Fruit fly (Drosophila melanogaster) whole organism, embryonic: ENCODE data around the gene CG13912.
A peak's percentile ranks its signal among the peaks of the same experiment; 100 is the strongest.

Source experiments
- Asciz ChIP-seq: fragments of 200-800 bp; sonication (Bioruptor generic); optimal IDR thresholded peaks from 2 replicates; lab custom pipeline; 2017; ENCODE audit warnings: missing biosample characterization, mild to moderate bottlenecking, missing genetic modification characterization, missing genetic modification reagents
- Atf-2 ChIP-seq: fragments of 200-800 bp; sonication (Bioruptor generic); optimal IDR thresholded peaks from 2 replicates; lab custom pipeline; 2016; ENCODE audit warnings: missing biosample characterization, missing genetic modification characterization
- CG10209 ChIP-seq: fragments of 200-800 bp; sonication (Bioruptor generic); optimal IDR thresholded peaks from 3 replicates; lab custom pipeline; 2017; ENCODE audit warnings: missing biosample characterization, mild to moderate bottlenecking, missing genetic modification characterization, missing genetic modification reagents
- CG10267 ChIP-seq: fragments of 200-800 bp; sonication (Bioruptor generic); optimal IDR thresholded peaks from 2 replicates; lab custom pipeline; 2018; ENCODE audit warnings: missing biosample characterization, mild to moderate bottlenecking, missing genetic modification characterization, moderate library complexity
- CG10431 ChIP-seq: fragments of 200-800 bp; sonication (Bioruptor generic); optimal IDR thresholded peaks from 3 replicates; lab custom pipeline; 2018; ENCODE audit warnings: missing biosample characterization, mild to moderate bottlenecking, missing genetic modification characterization
- CG10979 ChIP-seq: fragments of 200-800 bp; sonication (Bioruptor generic); optimal IDR thresholded peaks from 2 replicates; lab custom pipeline; 2018; ENCODE audit warnings: missing biosample characterization, mild to moderate bottlenecking, missing genetic modification characterization, moderate library complexity
- CG11695 ChIP-seq: fragments of 200-800 bp; sonication (Bioruptor generic); IDR thresholded peaks from 3 replicates; pipeline ENCODE4 v1.3.6; 2022; ENCODE audit warnings: missing biosample characterization, missing genetic modification characterization
- CG14014 ChIP-seq: fragments of 200-800 bp; sonication (Bioruptor generic); IDR thresholded peaks from 2 replicates; pipeline ENCODE4 v1.3.6; 2022; ENCODE audit warnings: missing biosample characterization, missing genetic modification characterization
- CG14050 ChIP-seq: fragments of 200-800 bp; sonication (Bioruptor generic); IDR thresholded peaks from 3 replicates; pipeline ENCODE4 v1.3.6; 2022; ENCODE audit warnings: missing biosample characterization, missing genetic modification characterization
- CG14710 ChIP-seq: fragments of 200-800 bp; sonication (Bioruptor generic); optimal IDR thresholded peaks from 3 replicates; lab custom pipeline; 2019; ENCODE audit warnings: missing biosample characterization, mild to moderate bottlenecking, missing genetic modification characterization, moderate library complexity
- CG15269 ChIP-seq: fragments of 200-800 bp; sonication (Bioruptor generic); optimal IDR thresholded peaks from 2 replicates; lab custom pipeline; 2018; ENCODE audit warnings: missing biosample characterization, mild to moderate bottlenecking, missing genetic modification characterization, moderate library complexity
- CG1529 ChIP-seq: fragments of 200-800 bp; sonication (Bioruptor generic); optimal IDR thresholded peaks from 3 replicates; lab custom pipeline; 2018; ENCODE audit warnings: missing biosample characterization, missing genetic modification characterization
- CG17186 ChIP-seq: fragments of 200-800 bp; sonication (Bioruptor generic); optimal IDR thresholded peaks from 3 replicates; lab custom pipeline; 2017; ENCODE audit warnings: missing biosample characterization, missing genetic modification reagents, missing genetic modification characterization
- CG17568 ChIP-seq: fragments of 200-800 bp; sonication (Bioruptor generic); optimal IDR thresholded peaks from 2 replicates; lab custom pipeline; 2018; ENCODE audit warnings: missing biosample characterization, mild to moderate bottlenecking, missing genetic modification characterization, moderate library complexity
- CG17912 ChIP-seq: fragments of 200-800 bp; sonication (Bioruptor generic); optimal IDR thresholded peaks from 2 replicates; lab custom pipeline; 2018; ENCODE audit warnings: missing biosample characterization, mild to moderate bottlenecking, missing genetic modification characterization
- CG1792 ChIP-seq: fragments of 200-800 bp; sonication (Bioruptor generic); optimal IDR thresholded peaks from 2 replicates; lab custom pipeline; 2016; ENCODE audit warnings: missing biosample characterization, missing genetic modification characterization
- CG1832 ChIP-seq: fragments of 200-800 bp; sonication (Bioruptor generic); optimal IDR thresholded peaks from 2 replicates; lab custom pipeline; 2017; ENCODE audit warnings: missing biosample characterization, mild to moderate bottlenecking, missing genetic modification characterization, inconsistent platforms
- CG18476 ChIP-seq: fragments of 200-800 bp; sonication (Bioruptor generic); optimal IDR thresholded peaks from 2 replicates; lab custom pipeline; 2016; ENCODE audit warnings: missing biosample characterization, mild to moderate bottlenecking, missing genetic modification characterization
- CG31365 ChIP-seq: fragments of 200-800 bp; sonication (Bioruptor generic); optimal IDR thresholded peaks from 2 replicates; lab custom pipeline; 2018; ENCODE audit warnings: missing biosample characterization, mild to moderate bottlenecking, missing genetic modification characterization
- CG3847 ChIP-seq: fragments of 200-800 bp; sonication (Bioruptor generic); IDR thresholded peaks from 2 replicates; pipeline ENCODE4 v1.3.6; 2022; ENCODE audit warnings: missing biosample characterization, missing genetic modification characterization
- CG6813 ChIP-seq: fragments of 200-800 bp; sonication (Bioruptor generic); optimal IDR thresholded peaks from 2 replicates; lab custom pipeline; 2017; ENCODE audit warnings: missing biosample characterization, missing genetic modification characterization, mild to moderate bottlenecking, moderate library complexity, missing genetic modification reagents
- CG8089 ChIP-seq: fragments of 200-800 bp; sonication (Bioruptor generic); optimal IDR thresholded peaks from 3 replicates; lab custom pipeline; 2016; ENCODE audit warnings: missing biosample characterization, missing genetic modification characterization
- CG8924 ChIP-seq: fragments of 200-800 bp; optimal IDR thresholded peaks from 3 replicates; lab custom pipeline; 2019; ENCODE audit warnings: missing biosample characterization, mild to moderate bottlenecking, missing genetic modification characterization, moderate library complexity
- CG9797 ChIP-seq: fragments of 200-800 bp; sonication (Bioruptor generic); optimal IDR thresholded peaks from 3 replicates; lab custom pipeline; 2018; ENCODE audit warnings: missing biosample characterization, mild to moderate bottlenecking, missing genetic modification characterization
- Gug ChIP-seq: fragments of 200-800 bp; sonication (Bioruptor generic); IDR thresholded peaks from 4 replicates; pipeline ENCODE4 v1.3.6; 2022; ENCODE audit warnings: missing biosample characterization, missing genetic modification characterization
- H15 ChIP-seq: fragments of 200-800 bp; sonication (Bioruptor generic); IDR thresholded peaks from 3 replicates; pipeline ENCODE4 v1.3.6; 2022; ENCODE audit warnings: missing biosample characterization, missing genetic modification characterization
- Jarid2 ChIP-seq: fragments of 200-800 bp; sonication (Bioruptor generic); optimal IDR thresholded peaks from 3 replicates; lab custom pipeline; 2017; ENCODE audit warnings: mild to moderate bottlenecking, missing biosample characterization, missing genetic modification reagents, missing genetic modification characterization
- MBD-R2 ChIP-seq: fragments of 200-800 bp; sonication (Bioruptor generic); IDR thresholded peaks from 2 replicates; pipeline ENCODE4 v1.3.6; 2022; ENCODE audit warnings: missing biosample characterization, missing genetic modification characterization
- MESR4 ChIP-seq: fragments of 200-800 bp; sonication (Bioruptor generic); optimal IDR thresholded peaks from 2 replicates; lab custom pipeline; 2018; ENCODE audit warnings: missing biosample characterization, mild to moderate bottlenecking, missing genetic modification characterization, moderate library complexity
- Max ChIP-seq: fragments of 200-800 bp; sonication (Bioruptor generic); optimal IDR thresholded peaks from 2 replicates; lab custom pipeline; 2016; ENCODE audit warnings: missing biosample characterization, mild to moderate bottlenecking, missing genetic modification characterization
- PHDP ChIP-seq: fragments of 200-800 bp; sonication (Bioruptor generic); optimal IDR thresholded peaks from 3 replicates; lab custom pipeline; 2018; ENCODE audit warnings: missing biosample characterization, mild to moderate bottlenecking, missing genetic modification characterization, moderate library complexity
- Scr ChIP-seq: fragments of 200-800 bp; sonication (Bioruptor generic); IDR thresholded peaks from 2 replicates; pipeline ENCODE4 v1.3.6; 2022; ENCODE audit warnings: missing biosample characterization, missing genetic modification characterization; ENCODE audit not compliant: partially characterized antibody
- ara ChIP-seq: fragments of 200-800 bp; sonication (Bioruptor generic); IDR thresholded peaks from 2 replicates; pipeline ENCODE4 v1.3.6; 2022; ENCODE audit warnings: missing biosample characterization, missing genetic modification characterization
- bsh ChIP-seq, 2 experiments: fragments of 200-800 bp; sonication (Bioruptor generic); optimal IDR thresholded peaks; 2 replicates each; lab custom pipeline; 2017 to 2018; ENCODE audit warnings: mild to moderate bottlenecking in 2 of 2, missing biosample characterization in 2 of 2, missing genetic modification characterization in 2 of 2, moderate library complexity in 1 of 2
- ci ChIP-seq: fragments of 200-800 bp; sonication (Bioruptor generic); IDR thresholded peaks from 3 replicates; pipeline ENCODE4 v1.3.6; 2022; ENCODE audit warnings: missing biosample characterization, missing genetic modification characterization
- dm ChIP-seq: fragments of 200-800 bp; sonication (Bioruptor generic); optimal IDR thresholded peaks from 3 replicates; lab custom pipeline; 2016; ENCODE audit warnings: missing biosample characterization, missing genetic modification characterization
- eve ChIP-seq, 2 experiments: fragments of >200 bp; optimal IDR thresholded peaks; 2 replicates each; lab custom pipeline; 2017; ENCODE audit warnings: missing biosample characterization in 2 of 2, missing genetic modification characterization in 2 of 2
- gcm ChIP-seq: fragments of 200-800 bp; sonication (Bioruptor generic); optimal IDR thresholded peaks from 2 replicates; lab custom pipeline; 2019; ENCODE audit warnings: missing biosample characterization, mild to moderate bottlenecking, missing genetic modification characterization, moderate library complexity
- gem ChIP-seq: fragments of 200-800 bp; sonication (Bioruptor generic); optimal IDR thresholded peaks from 2 replicates; lab custom pipeline; 2019; ENCODE audit warnings: missing biosample characterization, mild to moderate bottlenecking, missing genetic modification characterization, moderate library complexity
- gro ChIP-seq: fragments of 200-800 bp; sonication (Bioruptor generic); optimal IDR thresholded peaks from 2 replicates; lab custom pipeline; 2016; ENCODE audit warnings: missing biosample characterization, missing genetic modification characterization
- inv ChIP-seq: fragments of 200-800 bp; sonication (Bioruptor generic); IDR thresholded peaks from 2 replicates; pipeline ENCODE4 v1.3.6; 2022; ENCODE audit warnings: missing biosample characterization, missing genetic modification characterization; ENCODE audit not compliant: partially characterized antibody
- odd ChIP-seq: fragments of 200-800 bp; sonication (Bioruptor generic); optimal IDR thresholded peaks from 2 replicates; lab custom pipeline; 2017; ENCODE audit warnings: missing biosample characterization, mild to moderate bottlenecking, missing genetic modification characterization
- pnt ChIP-seq: fragments of 200-800 bp; sonication (Bioruptor generic); optimal IDR thresholded peaks from 3 replicates; lab custom pipeline; 2016; ENCODE audit warnings: missing biosample characterization, missing genetic modification characterization
- pum ChIP-seq: fragments of 200-800 bp; sonication (Bioruptor generic); optimal IDR thresholded peaks from 2 replicates; lab custom pipeline; 2016; ENCODE audit warnings: missing biosample characterization, missing genetic modification characterization
- run ChIP-seq: fragments of 200-800 bp; sonication (Bioruptor generic); optimal IDR thresholded peaks from 3 replicates; lab custom pipeline; 2018; ENCODE audit warnings: missing biosample characterization, mild to moderate bottlenecking, missing genetic modification characterization
- sens ChIP-seq: fragments of 200-800 bp; sonication (Bioruptor generic); peaks from one replicate; lab custom pipeline; 2016; ENCODE audit warnings: missing biosample characterization, missing genetic modification characterization
- sug ChIP-seq: fragments of 200-800 bp; optimal IDR thresholded peaks from 2 replicates; lab custom pipeline; 2019; ENCODE audit warnings: missing biosample characterization, mild to moderate bottlenecking, missing genetic modification characterization, moderate library complexity
- tap ChIP-seq: fragments of 200-800 bp; optimal IDR thresholded peaks from 3 replicates; lab custom pipeline; 2019; ENCODE audit warnings: missing biosample characterization, mild to moderate bottlenecking, missing genetic modification characterization, moderate library complexity
- tin ChIP-seq: fragments of 200-800 bp; sonication (Bioruptor generic); optimal IDR thresholded peaks from 3 replicates; lab custom pipeline; 2016; ENCODE audit warnings: missing biosample characterization, missing genetic modification characterization
- trh ChIP-seq: fragments of 200-800 bp; sonication (Bioruptor generic); optimal IDR thresholded peaks from 2 replicates; lab custom pipeline; 2016; ENCODE audit warnings: missing biosample characterization, missing genetic modification characterization
- vfl ChIP-seq: fragments of 200-800 bp; sonication (Bioruptor generic); optimal IDR thresholded peaks from 2 replicates; lab custom pipeline; 2016; ENCODE audit warnings: missing biosample characterization, missing genetic modification characterization

The CG13912 gene

DNA sequence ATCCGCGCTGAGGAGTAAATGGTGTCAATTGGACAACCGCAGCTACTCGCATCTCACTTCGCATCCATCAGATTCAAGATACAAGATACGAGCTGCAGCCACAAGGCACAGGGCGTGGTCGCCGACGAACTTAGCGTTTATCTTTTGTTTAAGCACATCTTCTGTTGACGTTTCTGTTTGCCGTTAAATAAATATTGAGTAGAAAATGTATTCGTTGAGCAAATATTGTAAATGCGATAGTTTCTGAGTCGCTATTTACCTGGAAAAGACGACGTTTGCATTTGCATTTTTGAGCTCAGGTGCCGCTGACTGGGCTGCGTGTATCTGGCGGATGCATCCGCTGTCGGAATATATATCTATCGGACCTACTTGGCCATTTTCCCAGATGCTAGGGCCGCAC is 23.1 kb upstream of the CG13912 start (continued):
- TF ChIP-seq CG3847 (GFP tag; lab: Robert Waterston, UW) (no peak), gro (GFP tag; lab: Kevin White, UChicago) (no peak), Asciz (peak; percentile 90), sug (tag; lab: Kevin White, UChicago) (peak; percentile 1), pum (no peak), CG6813 (peak; percentile 90), CG1832 (no peak), sens (GFP tag; lab: Kevin White, UChicago) (peak; percentile 94), inv (GFP tag; lab: Robert Waterston, UW) (no peak), PHDP (tag; lab: Kevin White, UChicago) (peak; percentile 53), Jarid2 (peak; percentile 32), run (peak; percentile 39), bsh (GFP tag; optimal IDR thresholded peaks at IDR 0.05; lab: Kevin White, UChicago) (peak in 1 of 2 experiments; percentile 74), H15 (0 out of 3 replicates have a peak, but pooled peaks have one; percentile 35), CG11695 (GFP tag; lab: Robert Waterston, UW) (peak; percentile 61; the same call in 2 of the 3 replicates), CG10431 (peak; percentile 87), CG1529 (GFP tag; lab: Kevin White, UChicago) (peak; percentile 84), MESR4 (GFP tag; lab: Kevin White, UChicago) (no peak), trh (GFP tag; lab: Kevin White, UChicago) (peak; percentile 35), CG9797 (peak; percentile 16), pnt (GFP tag; lab: Kevin White, UChicago) (no peak), ara (peak; percentile 84), CG31365 (tag; lab: Kevin White, UChicago) (peak; percentile 59), ci (GFP tag; lab: Robert Waterston, UW) (peak; percentile 92), dm (GFP tag; lab: Kevin White, UChicago) (no peak), Atf-2 (GFP tag; lab: Kevin White, UChicago) (no peak), Scr (GFP tag; lab: Robert Waterston, UW) (no peak), Max (no peak), CG17568 (GFP tag; lab: Kevin White, UChicago) (peak; percentile 84), MBD-R2 (GFP tag; lab: Robert Waterston, UW) (no peak), tin (no peak), odd (GFP tag; lab: Kevin White, UChicago) (peak; percentile 81), CG14710 (tag; lab: Kevin White, UChicago) (peak; percentile 57), CG10979 (peak; percentile 23), eve (GFP tag; optimal IDR thresholded peaks at IDR 0.05; lab: Kevin White, UChicago) (no peak), CG15269 (tag; lab: Kevin White, UChicago) (peak; percentile 28), CG14050 (peak; percentile 22; the same call in 1 of the 3 replicates), vfl (GFP tag; lab: Kevin White, UChicago) (no peak), tap (tag; lab: Kevin White, UChicago) (peak; percentile 50), gem (tag; lab: Kevin White, UChicago) (peak; percentile 37), CG18476 (GFP tag; lab: Kevin White, UChicago) (peak; percentile 41), CG17186 (peak; percentile 61), Gug (GFP tag; lab: Robert Waterston, UW) (no peak), CG1792 (GFP tag; lab: Kevin White, UChicago) (peak; percentile 38), gcm (GFP tag; lab: Kevin White, UChicago) (peak; percentile 65), CG8924 (tag; lab: Kevin White, UChicago) (peak; percentile 24), CG8089 (peak; percentile 48), CG14014 (peak; percentile 35; the same call in 1 of the 2 replicates), CG17912 (peak; percentile 81), CG10209 (GFP tag; lab: Kevin White, UChicago) (peak; percentile 70), CG10267 (no peak)
